Worm (Caenorhabditis elegans) whole organism, young adult: ENCODE measurements around the gene Y46B2A.4.

Experiments used
- B0336.3 ChIP-seq: fragments of 200-800 bp; sonication (Bioruptor generic); IDR thresholded peaks from 2 replicates; pipeline ENCODE4 v1.3.6; 2022; ENCODE audit warnings: missing genetic modification characterization, missing compliant biosample characterization
- C06A6.2 ChIP-seq: fragments of 200-800 bp; sonication (Bioruptor generic); conservative IDR thresholded peaks from 2 replicates; pipeline ENCODE4 v1.3.6; 2022; ENCODE audit warnings: missing genetic modification characterization, missing compliant biosample characterization
- C17E4.6 ChIP-seq: fragments of 200-800 bp; sonication (Bioruptor generic); IDR thresholded peaks from 2 replicates; pipeline ENCODE4 v1.3.6; 2022; ENCODE audit warnings: missing genetic modification reagents, missing genetic modification characterization, missing compliant biosample characterization
- F22D6.2 ChIP-seq: sonication (generic microtip); optimal IDR thresholded peaks from 2 replicates; lab custom pipeline; 2016; ENCODE audit warnings: mild to moderate bottlenecking, missing genetic modification characterization, missing compliant biosample characterization
- F37B4.10 ChIP-seq: fragments of 200-800 bp; sonication (Bioruptor generic); IDR thresholded peaks from 2 replicates; pipeline ENCODE4 v1.3.6; 2022; ENCODE audit warnings: missing genetic modification characterization, missing compliant biosample characterization
- K11D2.4 ChIP-seq: fragments of 200-800 bp; sonication (Bioruptor generic); IDR thresholded peaks from 2 replicates; pipeline ENCODE4 v1.3.6; 2022; ENCODE audit warnings: missing genetic modification reagents, missing genetic modification characterization, missing compliant biosample characterization
- K12H6.12 ChIP-seq: fragments of 200-800 bp; sonication (Bioruptor generic); optimal IDR thresholded peaks from 2 replicates; lab custom pipeline; 2018; ENCODE audit warnings: mild to moderate bottlenecking, missing genetic modification characterization, missing compliant biosample characterization
- T07F8.4 ChIP-seq: sonication (generic microtip); optimal IDR thresholded peaks from 2 replicates; lab custom pipeline; 2016; ENCODE audit warnings: mild to moderate bottlenecking, missing genetic modification characterization, moderate library complexity, missing compliant biosample characterization
- T26A5.8 ChIP-seq: sonication (generic microtip); optimal IDR thresholded peaks from 2 replicates; lab custom pipeline; 2016; ENCODE audit warnings: missing genetic modification characterization, missing compliant biosample characterization
- ZK185.1 ChIP-seq: sonication (generic microtip); optimal IDR thresholded peaks from 2 replicates; lab custom pipeline; 2016; ENCODE audit warnings: mild to moderate bottlenecking, missing genetic modification characterization, missing compliant biosample characterization; ENCODE audit not compliant: poor library complexity, severe bottlenecking
- athp-1 ChIP-seq: sonication (generic microtip); optimal IDR thresholded peaks from 2 replicates; lab custom pipeline; 2017; ENCODE audit warnings: mild to moderate bottlenecking, missing genetic modification characterization, missing compliant biosample characterization
- attf-6 ChIP-seq: fragments of 200-800 bp; sonication (Bioruptor generic); IDR thresholded peaks from 2 replicates; pipeline ENCODE4 v1.3.6; 2022; ENCODE audit warnings: missing genetic modification reagents, missing genetic modification characterization, missing compliant biosample characterization
- bed-2 ChIP-seq: fragments of 200-800 bp; sonication (Bioruptor generic); IDR thresholded peaks from 2 replicates; pipeline ENCODE4 v1.3.6; 2022; ENCODE audit warnings: missing genetic modification reagents, missing genetic modification characterization, missing compliant biosample characterization
- ceh-27 ChIP-seq: fragments of 200-800 bp; sonication (Bioruptor generic); optimal IDR thresholded peaks from 2 replicates; lab custom pipeline; 2018; ENCODE audit warnings: mild to moderate bottlenecking, missing genetic modification characterization, moderate library complexity, missing compliant biosample characterization
- ceh-58 ChIP-seq: fragments of 200-800 bp; sonication (Bioruptor generic); IDR thresholded peaks from 2 replicates; pipeline ENCODE4 v1.3.6; 2022; ENCODE audit warnings: missing genetic modification characterization, missing compliant biosample characterization
- dpl-1 ChIP-seq: fragments of 150-350 bp; optimal IDR thresholded peaks from 2 replicates; lab custom pipeline; 2014; ENCODE audit warnings: missing biosample characterization, missing genetic modification reagents, missing genetic modification characterization
- efl-1 ChIP-seq: fragments of 150-350 bp; optimal IDR thresholded peaks from 2 replicates; lab custom pipeline; 2014; ENCODE audit warnings: missing biosample characterization, missing genetic modification reagents, missing genetic modification characterization
- fkh-3 ChIP-seq: sonication (generic microtip); optimal IDR thresholded peaks from 2 replicates; lab custom pipeline; 2016; ENCODE audit warnings: mild to moderate bottlenecking, missing genetic modification characterization, missing compliant biosample characterization
- hmg-1.2 ChIP-seq: fragments of 200-800 bp; sonication (Bioruptor generic); IDR thresholded peaks from 2 replicates; pipeline ENCODE4 v1.3.6; 2022; ENCODE audit warnings: missing genetic modification reagents, missing genetic modification characterization, missing compliant biosample characterization
- lin-26 ChIP-seq: fragments of 200-800 bp; sonication (Bioruptor generic); IDR thresholded peaks from 2 replicates; pipeline ENCODE4 v1.3.6; 2022; ENCODE audit warnings: missing genetic modification reagents, missing genetic modification characterization, missing compliant biosample characterization
- lin-40 ChIP-seq: sonication (generic microtip); optimal IDR thresholded peaks from 2 replicates; lab custom pipeline; 2016; ENCODE audit warnings: missing genetic modification characterization, mild to moderate bottlenecking, missing compliant biosample characterization, missing genotype, missing genetic modification reagents
- lsl-1 ChIP-seq: fragments of 200-800 bp; sonication (Bioruptor generic); optimal IDR thresholded peaks from 2 replicates; lab custom pipeline; 2018; ENCODE audit warnings: mild to moderate bottlenecking, missing genetic modification characterization, moderate library complexity, missing compliant biosample characterization
- madf-6 ChIP-seq: fragments of 200-800 bp; sonication (Bioruptor generic); IDR thresholded peaks from 2 replicates; pipeline ENCODE4 v1.3.6; 2022; ENCODE audit warnings: missing genetic modification reagents, missing genetic modification characterization, missing compliant biosample characterization
- madf-8 ChIP-seq: fragments of 200-800 bp; sonication (Bioruptor generic); conservative IDR thresholded peaks from 2 replicates; pipeline ENCODE4 v1.3.6; 2022; ENCODE audit warnings: missing genetic modification reagents, missing genetic modification characterization, missing compliant biosample characterization
- mcd-1 ChIP-seq: fragments of 200-800 bp; sonication (Bioruptor generic); IDR thresholded peaks from 2 replicates; pipeline ENCODE4 v1.3.6; 2022; ENCODE audit warnings: missing genetic modification reagents, missing genetic modification characterization, missing compliant biosample characterization
- nfya-1 ChIP-seq: sonication (generic microtip); optimal IDR thresholded peaks from 2 replicates; lab custom pipeline; 2017; ENCODE audit warnings: antibody characterized with exemption, missing compliant biosample characterization, missing genetic modification characterization, borderline replicate concordance; ENCODE audit not compliant: insufficient read depth
- nhr-27 ChIP-seq: fragments of 200-800 bp; sonication (Bioruptor generic); optimal IDR thresholded peaks from 2 replicates; lab custom pipeline; 2018; ENCODE audit warnings: mild to moderate bottlenecking, missing genetic modification characterization, moderate library complexity, missing compliant biosample characterization
- nhr-80 ChIP-seq: sonication (generic microtip); optimal IDR thresholded peaks from 2 replicates; lab custom pipeline; 2016; ENCODE audit warnings: missing genetic modification characterization, missing compliant biosample characterization
- sea-2 ChIP-seq: fragments of 200-800 bp; sonication (Bioruptor generic); IDR thresholded peaks from 2 replicates; pipeline ENCODE4 v1.3.6; 2022; ENCODE audit warnings: missing genetic modification characterization, missing compliant biosample characterization
- snpc-1.1 ChIP-seq: sonication (generic microtip); optimal IDR thresholded peaks from 2 replicates; lab custom pipeline; 2017; ENCODE audit warnings: missing genetic modification characterization, mild to moderate bottlenecking, missing compliant biosample characterization, antibody characterized with exemption, moderate library complexity, missing genotype, missing genetic modification reagents; ENCODE audit not compliant: insufficient read depth
- snpc-3.4 ChIP-seq: sonication (generic microtip); optimal IDR thresholded peaks from 2 replicates; lab custom pipeline; 2017; ENCODE audit warnings: missing genetic modification characterization, mild to moderate bottlenecking, missing compliant biosample characterization, antibody characterized with exemption, moderate library complexity, missing genotype, missing genetic modification reagents
- snpc-4 ChIP-seq, 5 experiments: fragments of 150-350 bp in 1 of 5; sonication (generic microtip) in 4 of 5; optimal IDR thresholded peaks; 2 replicates each; lab custom pipeline; 2014 to 2018; ENCODE audit warnings: missing genetic modification characterization in 5 of 5, missing biosample characterization in 3 of 5, antibody characterized with exemption in 2 of 5, mild to moderate bottlenecking in 2 of 5, missing compliant biosample characterization in 2 of 5, missing genotype in 2 of 5, moderate library complexity in 2 of 5, missing genetic modification reagents in 1 of 5
- sptf-2 ChIP-seq: fragments of 200-800 bp; sonication (Bioruptor generic); optimal IDR thresholded peaks from 2 replicates; lab custom pipeline; 2018; ENCODE audit warnings: mild to moderate bottlenecking, missing genetic modification characterization, missing compliant biosample characterization
- unc-62 ChIP-seq: fragments of 150-350 bp; optimal IDR thresholded peaks from 2 replicates; lab custom pipeline; 2014; ENCODE audit warnings: missing biosample characterization, missing genetic modification reagents, missing genetic modification characterization
- zfh-2 ChIP-seq: fragments of 200-800 bp; sonication (Bioruptor generic); conservative IDR thresholded peaks from 2 replicates; pipeline ENCODE4 v1.3.6; 2022; ENCODE audit warnings: missing genetic modification reagents, missing genetic modification characterization, missing compliant biosample characterization
- ztf-22 ChIP-seq: fragments of 200-800 bp; sonication (Bioruptor generic); optimal IDR thresholded peaks from 2 replicates; lab custom pipeline; 2018; ENCODE audit warnings: mild to moderate bottlenecking, missing genetic modification characterization, moderate library complexity, missing compliant biosample characterization
- ztf-26 ChIP-seq: sonication (generic microtip); optimal IDR thresholded peaks from 2 replicates; lab custom pipeline; 2017; ENCODE audit warnings: missing genetic modification characterization, missing compliant biosample characterization
- ztf-6 ChIP-seq: fragments of 200-800 bp; sonication (Bioruptor generic); IDR thresholded peaks from 2 replicates; pipeline ENCODE4 v1.3.6; 2022; ENCODE audit warnings: missing genetic modification reagents, missing genetic modification characterization, missing compliant biosample characterization

Y46B2A.4 gene

ce11 chrII:900720-901332 is 39.2 kb downstream of the Y46B2A.4 start, which contains the start of gene T07D3.9:
Gene T07D3.9, minus strand, starts transcription at chrII:900913.
- TF ChIP-seq hmg-1.2 (GFP tag; lab: Robert Waterston, UW) (peak; percentile 55; the same call in 1 of the 2 replicates), efl-1 (peak; percentile 51), madf-6 (GFP tag; lab: Robert Waterston, UW) (peak; percentile 59; the same call in 1 of the 2 replicates), nhr-80 (tag; lab: Kevin White, UChicago) (peak; percentile 55), K11D2.4 (GFP tag; lab: Robert Waterston, UW) (no peak), C06A6.2 (GFP tag; lab: Robert Waterston, UW) (no peak)

- TF ChIP-seq attf-6 (no peak), lin-40 (tag; lab: Kevin White, UChicago) (no peak), ceh-58 (no peak), ztf-26 (tag; lab: Kevin White, UChicago) (no peak), C17E4.6 (GFP tag; lab: Robert Waterston, UW) (no peak), ZK185.1 (tag; lab: Kevin White, UChicago) (no peak), sea-2 (GFP tag; lab: Robert Waterston, UW) (no peak), K12H6.12 (tag; lab: Kevin White, UChicago) (no peak), bed-2 (GFP tag; lab: Robert Waterston, UW) (no peak), F22D6.2 (tag; lab: Kevin White, UChicago) (no peak), F37B4.10 (no peak)
Observed at ce11 chrII:901632-902031, 40.0 kb downstream of the Y46B2A.4 start, which contains the start of gene T07D3.2. Gene T07D3.2, plus strand, starts transcription at chrII:901932.

ce11 chrII:905335-905734 is 43.7 kb downstream of the Y46B2A.4 start:
- peak; percentile 40; the same call in 1 of the 2 replicates for TF ChIP-seq zfh-2 (GFP tag; lab: Robert Waterston, UW)
- TF ChIP-seq snpc-4 (GFP tag; optimal IDR thresholded peaks at IDR 0.05; lab: Kevin White, UChicago) = no peak
- TF ChIP-seq snpc-4 (tag; optimal IDR thresholded peaks at IDR 0.05; lab: Kevin White, UChicago) = peak in 2 of 4 experiments; percentile 75 to 90
- peak; percentile 70 for TF ChIP-seq snpc-1.1 (tag; lab: Kevin White, UChicago)
- TF ChIP-seq B0336.3 (GFP tag; lab: Robert Waterston, UW) = no peak

- no peak for TF ChIP-seq T07F8.4 (tag; lab: Kevin White, UChicago)
- TF ChIP-seq snpc-3.4 (tag; lab: Kevin White, UChicago) = no peak
- no peak for TF ChIP-seq ztf-22 (GFP tag; lab: Kevin White, UChicago)
- no peak for TF ChIP-seq lsl-1 (GFP tag; lab: Kevin White, UChicago)
- no peak for TF ChIP-seq ztf-6 (GFP tag; lab: Robert Waterston, UW)
- TF ChIP-seq F37B4.10 = no peak
- TF ChIP-seq fkh-3 (tag; lab: Kevin White, UChicago) = no peak
- TF ChIP-seq dpl-1 (GFP tag; lab: Kevin White, UChicago) = no peak
- no peak for TF ChIP-seq T26A5.8 (tag; lab: Kevin White, UChicago)
- no peak for TF ChIP-seq madf-8 (GFP tag; lab: Robert Waterston, UW)
- TF ChIP-seq unc-62 = no peak
- no peak for TF ChIP-seq ceh-27
- TF ChIP-seq athp-1 = no peak
- TF ChIP-seq nfya-1 (tag; lab: Kevin White, UChicago) = no peak
- no peak for TF ChIP-seq sptf-2 (GFP tag; lab: Kevin White, UChicago)
- no peak for TF ChIP-seq nhr-27 (tag; lab: Kevin White, UChicago)
- TF ChIP-seq lin-26 = no peak
- TF ChIP-seq mcd-1 (GFP tag; lab: Robert Waterston, UW) = no peak
- TF ChIP-seq K12H6.12 (tag; lab: Kevin White, UChicago) = no peak
Observed at ce11 chrII:909554-909953, 47.9 kb downstream of the Y46B2A.4 start, which contains the start of the genes fbxc-24 and fbxc-27. Gene fbxc-24, minus strand, starts transcription at chrII:909654. Gene fbxc-27, plus strand, starts transcription at chrII:909769.
